Fruit fly (Drosophila melanogaster) whole organism, embryonic: ENCODE results near the gene CG12106.

Experiments used
- CG10267 ChIP-seq: fragments of 200-800 bp; sonication (Bioruptor generic); optimal IDR thresholded peaks from 2 replicates; lab custom pipeline; 2018; ENCODE audit warnings: missing biosample characterization, mild to moderate bottlenecking, missing genetic modification characterization, moderate library complexity
- CG12744 ChIP-seq: fragments of 200-800 bp; sonication (Bioruptor generic); optimal IDR thresholded peaks from 2 replicates; lab custom pipeline; 2016; ENCODE audit warnings: missing biosample characterization, missing genetic modification characterization
- CG14860 ChIP-seq: fragments of 200-800 bp; sonication (Bioruptor generic); IDR thresholded peaks from 3 replicates; pipeline ENCODE4 v1.3.6; 2022; ENCODE audit warnings: missing biosample characterization, missing genetic modification characterization; ENCODE audit not compliant: partially characterized antibody
- CG15479 ChIP-seq: fragments of 200-800 bp; sonication (Bioruptor generic); optimal IDR thresholded peaks from 3 replicates; lab custom pipeline; 2019; ENCODE audit warnings: missing biosample characterization, mild to moderate bottlenecking, missing genetic modification characterization, moderate library complexity
- CG18619 ChIP-seq: fragments of 200-800 bp; sonication (Bioruptor generic); optimal IDR thresholded peaks from 3 replicates; lab custom pipeline; 2017; ENCODE audit warnings: missing biosample characterization, mild to moderate bottlenecking, missing genetic modification characterization
- CG2120 ChIP-seq: fragments of 200-800 bp; sonication (Bioruptor generic); optimal IDR thresholded peaks from 3 replicates; lab custom pipeline; 2016; ENCODE audit warnings: missing biosample characterization, missing genetic modification characterization
- CG30020 ChIP-seq: fragments of 200-800 bp; optimal IDR thresholded peaks from 2 replicates; lab custom pipeline; 2019; ENCODE audit warnings: missing biosample characterization, mild to moderate bottlenecking, missing genetic modification characterization, moderate library complexity
- CG6765 ChIP-seq: fragments of 200-800 bp; sonication (Bioruptor generic); optimal IDR thresholded peaks from 3 replicates; lab custom pipeline; 2017; ENCODE audit warnings: missing biosample characterization, mild to moderate bottlenecking, missing genetic modification characterization
- CG7357 ChIP-seq: fragments of 200-800 bp; sonication (Bioruptor generic); IDR thresholded peaks from 3 replicates; pipeline ENCODE4 v1.3.6; 2022; ENCODE audit warnings: missing biosample characterization, missing genetic modification characterization
- CG7839 ChIP-seq: fragments of 200-800 bp; sonication (Bioruptor generic); optimal IDR thresholded peaks from 3 replicates; lab custom pipeline; 2018; ENCODE audit warnings: missing biosample characterization, mild to moderate bottlenecking, missing genetic modification characterization, moderate library complexity
- CG7928 ChIP-seq: fragments of 200-800 bp; sonication (Bioruptor generic); optimal IDR thresholded peaks from 2 replicates; lab custom pipeline; 2017; ENCODE audit warnings: missing biosample characterization, mild to moderate bottlenecking, missing genetic modification characterization
- CG8281 ChIP-seq: fragments of 200-800 bp; sonication (Bioruptor generic); optimal IDR thresholded peaks from 2 replicates; lab custom pipeline; 2018; ENCODE audit warnings: missing biosample characterization, mild to moderate bottlenecking, missing genetic modification characterization, moderate library complexity
- CG8944 ChIP-seq: fragments of 200-800 bp; sonication (Bioruptor generic); optimal IDR thresholded peaks from 3 replicates; lab custom pipeline; 2016; ENCODE audit warnings: missing biosample characterization, missing genetic modification characterization
- CG9437 ChIP-seq: fragments of 200-800 bp; sonication (Bioruptor generic); optimal IDR thresholded peaks from 2 replicates; lab custom pipeline; 2018; ENCODE audit warnings: missing biosample characterization, mild to moderate bottlenecking, missing genetic modification characterization
- CG9876 ChIP-seq: fragments of 200-800 bp; sonication (Bioruptor generic); optimal IDR thresholded peaks from 2 replicates; lab custom pipeline; 2016; ENCODE audit warnings: missing biosample characterization, missing genetic modification characterization
- Dll ChIP-seq: fragments of 200-800 bp; sonication (Bioruptor generic); IDR thresholded peaks from 4 replicates; pipeline ENCODE4 v1.3.6; 2022; ENCODE audit warnings: missing biosample characterization, missing genetic modification characterization; ENCODE audit not compliant: partially characterized antibody
- E2f2 ChIP-seq: fragments of 200-800 bp; sonication (Bioruptor generic); IDR thresholded peaks from 2 replicates; pipeline ENCODE4 v1.3.6; 2022; ENCODE audit warnings: missing biosample characterization, missing genetic modification characterization
- Fer1 ChIP-seq: fragments of 200-800 bp; sonication (Bioruptor generic); optimal IDR thresholded peaks from 2 replicates; lab custom pipeline; 2017; ENCODE audit warnings: missing biosample characterization, mild to moderate bottlenecking, missing genetic modification characterization
- HLHmδ ChIP-seq: fragments of 200-800 bp; sonication (Bioruptor generic); optimal IDR thresholded peaks from 2 replicates; lab custom pipeline; 2018; ENCODE audit warnings: missing biosample characterization, mild to moderate bottlenecking, missing genetic modification characterization, moderate library complexity
- MBD-R2 ChIP-seq: fragments of 200-800 bp; sonication (Bioruptor generic); IDR thresholded peaks from 2 replicates; pipeline ENCODE4 v1.3.6; 2022; ENCODE audit warnings: missing biosample characterization, missing genetic modification characterization
- Nf-YB ChIP-seq: fragments of 200-800 bp; sonication (Bioruptor generic); optimal IDR thresholded peaks from 3 replicates; lab custom pipeline; 2019; ENCODE audit warnings: missing biosample characterization, mild to moderate bottlenecking, missing genetic modification characterization, moderate library complexity
- Ptx1 ChIP-seq: fragments of 200-800 bp; sonication (Bioruptor generic); IDR thresholded peaks from 2 replicates; pipeline ENCODE4 v1.3.6; 2022; ENCODE audit warnings: missing biosample characterization, missing genetic modification characterization
- Sox100B ChIP-seq: fragments of 200-800 bp; sonication (Bioruptor generic); optimal IDR thresholded peaks from 3 replicates; lab custom pipeline; 2018; ENCODE audit warnings: missing biosample characterization, mild to moderate bottlenecking, missing genetic modification characterization
- Sry-β ChIP-seq: fragments of 200-800 bp; sonication (Bioruptor generic); optimal IDR thresholded peaks from 2 replicates; lab custom pipeline; 2018; ENCODE audit warnings: missing biosample characterization, mild to moderate bottlenecking, missing genetic modification characterization, moderate library complexity
- cg ChIP-seq: fragments of 200-800 bp; sonication (Bioruptor generic); optimal IDR thresholded peaks from 3 replicates; lab custom pipeline; 2019; ENCODE audit warnings: missing biosample characterization, mild to moderate bottlenecking, missing genetic modification characterization, moderate library complexity
- crol ChIP-seq: fragments of 200-800 bp; sonication (Bioruptor generic); IDR thresholded peaks from 2 replicates; pipeline ENCODE4 v1.3.6; 2022; ENCODE audit warnings: missing biosample characterization, missing genetic modification characterization
- dysf ChIP-seq: fragments of 200-800 bp; sonication (Bioruptor generic); IDR thresholded peaks from 3 replicates; pipeline ENCODE4 v1.3.6; 2022; ENCODE audit warnings: missing biosample characterization, missing genetic modification characterization
- ewg ChIP-seq: fragments of 200-800 bp; sonication (Bioruptor generic); optimal IDR thresholded peaks from 3 replicates; lab custom pipeline; 2017; ENCODE audit warnings: mild to moderate bottlenecking, missing biosample characterization, missing genetic modification reagents, missing genetic modification characterization
- ftz-f1 ChIP-seq: fragments of 200-800 bp; sonication (Bioruptor generic); optimal IDR thresholded peaks from 2 replicates; lab custom pipeline; 2016; ENCODE audit warnings: missing biosample characterization, missing genetic modification characterization
- fu2 ChIP-seq: fragments of 200-800 bp; sonication (Bioruptor generic); optimal IDR thresholded peaks from 2 replicates; lab custom pipeline; 2016; ENCODE audit warnings: missing biosample characterization, missing genetic modification characterization
- hbn ChIP-seq: fragments of 200-800 bp; sonication (Bioruptor generic); IDR thresholded peaks from 2 replicates; pipeline ENCODE4 v1.3.6; 2022; ENCODE audit warnings: missing biosample characterization, missing genetic modification characterization; ENCODE audit not compliant: partially characterized antibody
- jumu ChIP-seq: fragments of 200-800 bp; sonication (Bioruptor generic); optimal IDR thresholded peaks from 3 replicates; lab custom pipeline; 2016; ENCODE audit warnings: missing biosample characterization, missing genetic modification characterization
- kay ChIP-seq: fragments of 200-800 bp; sonication (Bioruptor generic); optimal IDR thresholded peaks from 2 replicates; lab custom pipeline; 2016; ENCODE audit warnings: missing biosample characterization, missing genetic modification characterization
- lmd ChIP-seq: fragments of 200-800 bp; sonication (Bioruptor generic); IDR thresholded peaks from 2 replicates; pipeline ENCODE4 v1.3.6; 2022; ENCODE audit warnings: missing biosample characterization, missing genetic modification characterization
- luna ChIP-seq: fragments of 200-800 bp; sonication (Bioruptor generic); optimal IDR thresholded peaks from 2 replicates; lab custom pipeline; 2016; ENCODE audit warnings: missing biosample characterization, missing genetic modification characterization
- mld ChIP-seq: fragments of 200-800 bp; sonication (Bioruptor generic); IDR thresholded peaks from 3 replicates; pipeline ENCODE4 v1.3.6; 2022; ENCODE audit warnings: missing biosample characterization, missing genetic modification characterization; ENCODE audit not compliant: partially characterized antibody
- nom ChIP-seq: fragments of 200-800 bp; sonication (Bioruptor generic); optimal IDR thresholded peaks from 2 replicates; lab custom pipeline; 2017; ENCODE audit warnings: missing biosample characterization, missing genetic modification characterization, mild to moderate bottlenecking, moderate library complexity, missing genetic modification reagents
- pfk ChIP-seq: fragments of 200-800 bp; sonication (Bioruptor generic); optimal IDR thresholded peaks from 2 replicates; lab custom pipeline; 2018; ENCODE audit warnings: missing biosample characterization, mild to moderate bottlenecking, missing genetic modification characterization, moderate library complexity
- stwl ChIP-seq: fragments of 200-800 bp; sonication (Bioruptor generic); optimal IDR thresholded peaks from 3 replicates; lab custom pipeline; 2018; ENCODE audit warnings: missing biosample characterization, mild to moderate bottlenecking, missing genetic modification characterization, moderate library complexity
- trem ChIP-seq: fragments of 200-800 bp; optimal IDR thresholded peaks from 3 replicates; lab custom pipeline; 2019; ENCODE audit warnings: missing biosample characterization, mild to moderate bottlenecking, missing genetic modification characterization, moderate library complexity
- ttk ChIP-seq: fragments of 200-800 bp; sonication (Bioruptor generic); IDR thresholded peaks from 2 replicates; pipeline ENCODE4 v2.1.2; 2022; ENCODE audit warnings: missing biosample characterization, missing genetic modification characterization
- twi ChIP-seq: fragments of 200-800 bp; optimal IDR thresholded peaks from 2 replicates; lab custom pipeline; 2019; ENCODE audit warnings: missing biosample characterization, mild to moderate bottlenecking, missing genetic modification characterization, moderate library complexity
- unpg ChIP-seq: fragments of 200-800 bp; sonication (Bioruptor generic); optimal IDR thresholded peaks from 3 replicates; lab custom pipeline; 2018; ENCODE audit warnings: missing biosample characterization, mild to moderate bottlenecking, missing genetic modification characterization, moderate library complexity

The CG12106 gene

DNA sequence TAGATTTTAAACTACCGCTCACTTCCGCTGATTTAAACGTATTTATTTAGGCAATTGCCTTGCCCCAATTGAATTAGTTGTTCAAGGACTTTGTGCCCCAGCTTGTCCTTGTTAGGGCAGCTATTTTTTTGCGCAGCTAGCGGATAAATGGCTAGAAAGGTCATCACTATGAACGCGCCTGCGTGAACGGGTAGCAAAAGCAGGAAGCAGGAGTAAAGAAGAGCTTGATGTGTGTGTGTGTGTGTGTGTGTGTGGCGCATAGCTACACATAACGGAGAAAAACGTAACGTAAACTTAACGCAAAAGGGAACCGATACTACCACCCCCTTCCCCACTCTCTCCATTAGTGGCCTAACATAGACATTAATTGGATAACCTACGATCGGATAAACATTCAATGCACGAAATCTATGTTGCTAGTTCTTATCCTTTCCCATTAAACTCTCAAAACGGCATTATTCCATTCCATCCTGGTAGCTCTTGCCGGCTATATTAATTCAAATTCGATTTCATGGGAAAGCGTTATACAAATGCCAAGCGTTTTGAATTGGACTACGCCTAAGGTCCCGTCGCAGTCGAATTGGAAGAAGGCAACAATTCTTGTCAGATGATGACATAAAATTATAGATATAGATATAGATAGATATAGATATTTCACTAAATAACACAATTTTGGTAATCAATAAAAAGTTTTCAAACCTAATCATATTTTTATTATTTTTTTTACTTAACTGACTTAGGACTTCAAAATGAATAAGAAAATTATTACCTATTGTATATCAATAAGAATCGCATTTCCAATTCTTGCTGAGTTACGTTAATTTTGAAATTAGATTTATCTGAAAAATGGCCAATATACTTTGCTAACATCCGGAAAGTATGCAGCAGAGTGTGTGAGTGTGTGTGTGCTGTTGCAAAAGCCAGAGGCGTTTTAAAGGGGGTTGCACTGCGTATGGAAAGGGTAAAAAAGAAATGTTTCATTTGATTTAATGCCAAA, 28.9 kb upstream of the CG12106 start (continued):
- TF ChIP-seq CG14860 (GFP tag; lab: Robert Waterston, UW) = no peak
- no peak for TF ChIP-seq HLHmδ (GFP tag; lab: Kevin White, UChicago)
- no peak for TF ChIP-seq jumu (GFP tag; lab: Kevin White, UChicago)
- TF ChIP-seq CG8281 (tag; lab: Kevin White, UChicago) = no peak
- TF ChIP-seq ftz-f1 (GFP tag; lab: Kevin White, UChicago) = no peak
- no peak for TF ChIP-seq trem (tag; lab: Kevin White, UChicago)
- TF ChIP-seq hbn = no peak
- no peak for TF ChIP-seq unpg (GFP tag; lab: Kevin White, UChicago)
- TF ChIP-seq stwl = no peak
- TF ChIP-seq cg (GFP tag; lab: Kevin White, UChicago) = peak; percentile 9
- no peak for TF ChIP-seq CG8944
- no peak for TF ChIP-seq CG7928 (GFP tag; lab: Kevin White, UChicago)
- TF ChIP-seq CG6765 = peak; percentile 14
- no peak for TF ChIP-seq lmd (GFP tag; lab: Robert Waterston, UW)
- TF ChIP-seq MBD-R2 (GFP tag; lab: Robert Waterston, UW) = no peak
- TF ChIP-seq Dll (GFP tag; lab: Robert Waterston, UW) = no peak
- peak; percentile 91 for TF ChIP-seq CG9437
- TF ChIP-seq CG30020 = no peak
- no peak for TF ChIP-seq CG10267 (tag; lab: Kevin White, UChicago)
- no peak for TF ChIP-seq E2f2 (GFP tag; lab: Robert Waterston, UW)
- TF ChIP-seq crol = 0 out of 2 replicates have a peak, but pooled peaks have one; percentile 10
- TF ChIP-seq Sry-β (GFP tag; lab: Kevin White, UChicago) = peak; percentile 90
- no peak for TF ChIP-seq Nf-YB (GFP tag; lab: Kevin White, UChicago)

DNA sequence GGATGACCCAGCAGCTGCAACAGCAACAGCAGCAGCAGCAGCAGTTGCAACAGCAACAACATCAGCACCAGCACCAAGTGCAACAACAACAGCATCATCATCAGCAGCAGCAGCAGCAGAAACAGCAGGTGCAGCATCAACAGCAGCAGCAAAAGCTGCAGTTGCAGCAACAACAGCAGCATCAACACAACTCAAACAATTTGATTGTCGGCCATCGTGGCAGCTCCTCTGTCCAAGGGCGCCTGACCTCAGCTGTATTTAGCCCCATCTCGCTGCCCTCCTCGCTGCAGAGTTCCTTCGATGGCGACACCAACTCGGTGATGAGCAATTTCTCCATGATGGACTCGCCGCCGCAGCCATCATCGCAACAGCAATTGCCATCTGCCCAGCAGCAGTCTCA, 25.4 kb upstream of the CG12106 start:
- TF ChIP-seq mld (GFP tag; lab: Robert Waterston, UW) (no peak), Fer1 (no peak), CG7357 (GFP tag; lab: Robert Waterston, UW) (no peak), CG15479 (GFP tag; lab: Kevin White, UChicago) (no peak), nom (GFP tag; lab: Kevin White, UChicago) (no peak), CG12744 (GFP tag; lab: Kevin White, UChicago) (no peak), CG7839 (tag; lab: Kevin White, UChicago) (no peak), ewg (GFP tag; lab: Kevin White, UChicago) (no peak), CG2120 (GFP tag; lab: Kevin White, UChicago) (no peak), pfk (GFP tag; lab: Kevin White, UChicago) (no peak), twi (no peak), luna (GFP tag; lab: Kevin White, UChicago) (no peak), dysf (GFP tag; lab: Robert Waterston, UW) (no peak), Ptx1 (GFP tag; lab: Robert Waterston, UW) (no peak), ttk (GFP tag; lab: Robert Waterston, UW) (no peak), Sox100B (GFP tag; lab: Kevin White, UChicago) (no peak), kay (GFP tag; lab: Kevin White, UChicago) (no peak), CG18619 (GFP tag; lab: Kevin White, UChicago) (no peak), fu2 (GFP tag; lab: Kevin White, UChicago) (no peak), CG9876 (no peak)
